Worm (Caenorhabditis elegans) whole organism, early embryonic: ENCODE results near the gene lips-5.

Source experiments
- B0310.2 ChIP-seq: sonication (generic microtip); optimal IDR thresholded peaks from 2 replicates; lab custom pipeline; 2016; ENCODE audit warnings: mild to moderate bottlenecking, missing genetic modification characterization, missing compliant biosample characterization
- F13C5.2 ChIP-seq: sonication (generic microtip); optimal IDR thresholded peaks from 2 replicates; lab custom pipeline; 2017; ENCODE audit warnings: mild to moderate bottlenecking, missing genetic modification characterization, inconsistent platforms, missing compliant biosample characterization
- aly-1 ChIP-seq: sonication (generic microtip); optimal IDR thresholded peaks from 2 replicates; lab custom pipeline; 2016; ENCODE audit warnings: missing genetic modification characterization, missing compliant biosample characterization
- ama-1 ChIP-seq: fragments of 150-350 bp; optimal IDR thresholded peaks from 2 replicates; lab custom pipeline; 2014
- ceh-36 ChIP-seq: sonication (generic microtip); optimal IDR thresholded peaks from 2 replicates; lab custom pipeline; 2016; ENCODE audit warnings: missing genetic modification characterization, inconsistent platforms, missing compliant biosample characterization
- flt-1 ChIP-seq: fragments of 200-800 bp; sonication (Bioruptor generic); IDR thresholded peaks from 2 replicates; pipeline ENCODE4 v1.3.6; 2022; ENCODE audit warnings: missing genetic modification characterization, missing compliant biosample characterization
- hmbx-1 ChIP-seq: sonication (generic microtip); optimal IDR thresholded peaks from 2 replicates; lab custom pipeline; 2016; ENCODE audit warnings: mild to moderate bottlenecking, missing genetic modification characterization, missing compliant biosample characterization
- hmg-4 ChIP-seq: fragments of 200-800 bp; sonication (Bioruptor generic); optimal IDR thresholded peaks from 2 replicates; lab custom pipeline; 2018; ENCODE audit warnings: mild to moderate bottlenecking, missing genetic modification characterization, missing compliant biosample characterization
- scrt-1 ChIP-seq: fragments of 200-800 bp; sonication (Bioruptor generic); IDR thresholded peaks from 2 replicates; pipeline ENCODE4 v1.3.6; 2022; ENCODE audit warnings: missing genetic modification characterization, missing compliant biosample characterization
- sea-1 ChIP-seq: fragments of 200-800 bp; sonication (Bioruptor generic); conservative IDR thresholded peaks from 2 replicates; pipeline ENCODE4 v1.3.6; 2022; ENCODE audit warnings: missing genetic modification characterization, missing compliant biosample characterization
- tra-4 ChIP-seq: sonication (generic microtip); optimal IDR thresholded peaks from 2 replicates; lab custom pipeline; 2017; ENCODE audit warnings: missing genetic modification characterization, missing compliant biosample characterization

DNA sequence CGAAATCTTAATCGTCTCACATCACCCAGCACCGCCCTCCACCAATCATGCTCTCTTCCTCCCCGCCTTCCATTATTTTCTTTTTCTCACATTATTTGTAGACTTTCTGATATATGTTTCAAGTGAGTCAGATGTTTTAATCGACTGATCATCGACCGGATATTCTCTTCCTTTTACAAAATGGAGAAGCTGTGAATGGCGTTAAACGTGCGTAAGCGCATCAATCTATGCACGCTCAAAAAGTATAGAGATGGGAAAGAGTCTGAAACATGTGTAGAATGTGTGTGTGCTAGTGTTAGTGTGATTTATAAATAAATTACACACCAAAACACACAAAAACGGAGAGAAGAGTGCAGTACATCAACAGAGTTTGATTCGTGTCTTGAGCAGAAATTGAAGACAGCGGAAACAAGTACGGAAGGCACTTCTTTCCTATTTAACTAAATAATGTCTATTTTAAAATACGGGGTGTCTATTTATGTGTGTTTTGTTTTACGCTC is 3.5 kb upstream of the lips-5 start:
- TF ChIP-seq sea-1 (GFP tag; lab: Robert Waterston, UW) (no peak), hmg-4 (GFP tag; lab: Kevin White, UChicago) (no peak), F13C5.2 (tag; lab: Kevin White, UChicago) (no peak), ama-1 (lab: Kevin White, UChicago) (no peak), flt-1 (no peak), scrt-1 (no peak), hmbx-1 (tag; lab: Kevin White, UChicago) (no peak), ceh-36 (tag; lab: Kevin White, UChicago) (no peak), B0310.2 (no peak), tra-4 (no peak), aly-1 (tag; lab: Kevin White, UChicago) (no peak)
